Fruit fly (Drosophila melanogaster): ENCODE data around the gene CG31524.

CG31524 gene

DNA sequence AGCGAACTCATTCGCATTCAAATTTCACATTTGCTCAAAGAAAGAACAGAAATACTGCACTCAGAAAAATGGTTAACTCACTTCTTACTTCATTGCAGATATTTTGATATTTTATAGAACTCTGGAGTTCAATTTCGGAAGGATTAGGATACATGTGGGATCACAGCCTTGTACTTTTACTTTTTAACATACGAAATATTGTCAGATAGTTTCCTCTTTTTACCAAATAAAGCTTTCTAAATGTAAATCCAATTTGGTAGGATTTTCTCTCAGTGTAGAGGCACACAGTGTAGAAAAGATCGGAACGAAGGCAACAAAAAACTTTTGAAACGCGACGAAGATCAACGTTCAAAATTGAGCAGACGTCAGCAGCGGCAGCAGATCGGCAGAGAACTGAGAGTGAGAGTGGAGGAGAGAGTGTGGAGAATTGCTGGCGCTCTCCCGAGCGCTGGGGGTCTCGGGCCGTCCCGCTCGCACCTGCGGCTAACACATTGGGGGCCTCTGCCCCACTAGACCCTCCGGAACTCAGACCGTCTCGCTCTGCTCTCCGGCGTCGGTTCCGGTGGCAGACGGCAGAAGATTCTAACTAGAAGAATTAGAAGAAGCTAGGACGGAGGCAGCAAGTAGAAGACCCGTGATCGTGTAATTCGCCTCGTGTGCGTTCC is 18.0 kb upstream of the CG31524 start, which contains the start of gene tmod (continued):
- no peak for TF ChIP-seq HmgD (GFP tag; optimal IDR thresholded peaks at IDR 0.05)
- no peak for TF ChIP-seq B-H1 (GFP tag; IDR thresholded peaks at IDR 0.05)
- TF ChIP-seq Hmx (GFP tag; optimal IDR thresholded peaks at IDR 0.05), result no peak
- TF ChIP-seq Abd-B (GFP tag; optimal IDR thresholded peaks at IDR 0.05), result peak; percentile 26
- no peak for TF ChIP-seq CG11456 (GFP tag; IDR thresholded peaks at IDR 0.05)
- TF ChIP-seq Jarid2 (GFP tag; optimal IDR thresholded peaks at IDR 0.05), result peak; percentile 12
- no peak for TF ChIP-seq CG1647 (GFP tag; optimal IDR thresholded peaks at IDR 0.05)
- no peak for TF ChIP-seq Mad (GFP tag; optimal IDR thresholded peaks at IDR 0.05)
- no peak for TF ChIP-seq bowl (GFP tag; IDR thresholded peaks at IDR 0.05)
- no peak for TF ChIP-seq Dfd (GFP tag; optimal IDR thresholded peaks at IDR 0.05)
- no peak for TF ChIP-seq scrt (GFP tag; optimal IDR thresholded peaks at IDR 0.05)
- no peak for TF ChIP-seq CG3995 (GFP tag; optimal IDR thresholded peaks at IDR 0.05)
- no peak for TF ChIP-seq CG12104 (GFP tag; optimal IDR thresholded peaks at IDR 0.05)
- TF ChIP-seq Lim3 (GFP tag; IDR thresholded peaks at IDR 0.05), result no peak
- no peak for TF ChIP-seq abd-A (tag; optimal IDR thresholded peaks at IDR 0.05)
- TF ChIP-seq cas (GFP tag; IDR thresholded peaks at IDR 0.05), result no peak
- TF ChIP-seq mam (GFP tag; optimal IDR thresholded peaks at IDR 0.05), result peak; percentile 37
- no peak for TF ChIP-seq br (optimal IDR thresholded peaks at IDR 0.05)
- TF ChIP-seq dan (GFP tag; IDR thresholded peaks at IDR 0.05), result no peak
- no peak for TF ChIP-seq CG7745 (tag; optimal IDR thresholded peaks at IDR 0.05)
- no peak for TF ChIP-seq CG2120 (GFP tag; optimal IDR thresholded peaks at IDR 0.05)
- TF ChIP-seq Bdp1 (GFP tag; optimal IDR thresholded peaks at IDR 0.05), result no peak
- peak; percentile 51; the same call in 1 of the 3 replicates for TF ChIP-seq dysf (GFP tag; IDR thresholded peaks at IDR 0.05)
- peak; percentile 9 for TF ChIP-seq cato (GFP tag; optimal IDR thresholded peaks at IDR 0.05; ENCODE audit: borderline replicate concordance)
- TF ChIP-seq Sin3A (optimal IDR thresholded peaks at IDR 0.05), result no peak
- peak; percentile 3 for TF ChIP-seq CG6765 (GFP tag; optimal IDR thresholded peaks at IDR 0.05)
- peak; percentile 3 for TF ChIP-seq Asciz (GFP tag; optimal IDR thresholded peaks at IDR 0.05)
- TF ChIP-seq CG6254 (GFP tag; optimal IDR thresholded peaks at IDR 0.05), result peak; percentile 44
- peak; percentile 77 for TF ChIP-seq CG2678 (tag; optimal IDR thresholded peaks at IDR 0.05)
- no peak for TF ChIP-seq z (GFP tag; IDR thresholded peaks at IDR 0.05)
- no peak for TF ChIP-seq ash1 (GFP tag; optimal IDR thresholded peaks at IDR 0.05)
- TF ChIP-seq Max (GFP tag; optimal IDR thresholded peaks at IDR 0.05), result peak; percentile 20
- TF ChIP-seq vfl (GFP tag; optimal IDR thresholded peaks at IDR 0.05), result no peak
- TF ChIP-seq GATAe (GFP tag; conservative IDR thresholded peaks at IDR 0.05), result no peak
- peak; percentile 1 for TF ChIP-seq NfI (GFP tag; optimal IDR thresholded peaks at IDR 0.05)
- no peak for TF ChIP-seq Hsf (GFP tag; optimal IDR thresholded peaks at IDR 0.05)
- peak; percentile 31 for TF ChIP-seq run (tag; optimal IDR thresholded peaks at IDR 0.05)
- no peak for TF ChIP-seq gsb (GFP tag; IDR thresholded peaks at IDR 0.05)
- TF ChIP-seq CG4282 (GFP tag; optimal IDR thresholded peaks at IDR 0.05), result no peak
- TF ChIP-seq BEAF-32 (GFP tag; optimal IDR thresholded peaks at IDR 0.05), result no peak
- TF ChIP-seq CG11247 (GFP tag; IDR thresholded peaks at IDR 0.05), result no peak
- peak; percentile 15 for TF ChIP-seq Nf-YC (tag; optimal IDR thresholded peaks at IDR 0.05)
- TF ChIP-seq so (GFP tag; IDR thresholded peaks at IDR 0.05), result no peak
- TF ChIP-seq lilli (GFP tag; optimal IDR thresholded peaks at IDR 0.05), result peak; percentile 1
- peak; percentile 20 for TF ChIP-seq CG17802 (tag; optimal IDR thresholded peaks at IDR 0.05)
- TF ChIP-seq CG10654 (GFP tag; optimal IDR thresholded peaks at IDR 0.05), result peak; percentile 25
- no peak for TF ChIP-seq CG16813 (GFP tag; IDR thresholded peaks at IDR 0.05; ENCODE audit: partially characterized antibody)
- TF ChIP-seq bigmax (GFP tag; optimal IDR thresholded peaks at IDR 0.05), result no peak
- TF ChIP-seq tin (GFP tag; optimal IDR thresholded peaks at IDR 0.05), result peak; percentile 34
- TF ChIP-seq CG3847 (GFP tag; IDR thresholded peaks at IDR 0.05), result no peak
- no peak for TF ChIP-seq fru (optimal IDR thresholded peaks at IDR 0.05)
- peak; percentile 30 for TF ChIP-seq kah (GFP tag; optimal IDR thresholded peaks at IDR 0.05)

Data from whole organism, embryonic.